Fruit fly (Drosophila melanogaster) whole organism, embryonic: ENCODE measurements around the gene CRAT.

Source experiments
- ATbp ChIP-seq: fragments of 200-800 bp; sonication (Bioruptor generic); optimal IDR thresholded peaks from 2 replicates; lab custom pipeline; 2017; ENCODE audit warnings: missing biosample characterization, mild to moderate bottlenecking, missing genetic modification characterization, missing genetic modification reagents
- B-H1 ChIP-seq: fragments of 200-800 bp; sonication (Bioruptor generic); IDR thresholded peaks from 3 replicates; pipeline ENCODE4 v1.3.6; 2022; ENCODE audit warnings: missing biosample characterization, missing genetic modification characterization
- CG10209 ChIP-seq: fragments of 200-800 bp; sonication (Bioruptor generic); optimal IDR thresholded peaks from 3 replicates; lab custom pipeline; 2017; ENCODE audit warnings: missing biosample characterization, mild to moderate bottlenecking, missing genetic modification characterization, missing genetic modification reagents
- CG10462 ChIP-seq: fragments of 200-800 bp; sonication (Bioruptor generic); optimal IDR thresholded peaks from 2 replicates; lab custom pipeline; 2016; ENCODE audit warnings: missing biosample characterization, missing genetic modification characterization
- CG12219 ChIP-seq: fragments of 200-800 bp; sonication (Bioruptor generic); optimal IDR thresholded peaks from 3 replicates; lab custom pipeline; 2018; ENCODE audit warnings: missing biosample characterization, mild to moderate bottlenecking, missing genetic modification characterization
- CG13123 ChIP-seq: fragments of 200-800 bp; sonication (Bioruptor generic); optimal IDR thresholded peaks from 2 replicates; lab custom pipeline; 2016; ENCODE audit warnings: missing biosample characterization, missing genetic modification characterization
- CG13624 ChIP-seq: fragments of 200-800 bp; sonication (Bioruptor generic); optimal IDR thresholded peaks from 2 replicates; lab custom pipeline; 2016; ENCODE audit warnings: missing biosample characterization, missing genetic modification characterization
- CG14014 ChIP-seq: fragments of 200-800 bp; sonication (Bioruptor generic); IDR thresholded peaks from 2 replicates; pipeline ENCODE4 v1.3.6; 2022; ENCODE audit warnings: missing biosample characterization, missing genetic modification characterization
- CG14860 ChIP-seq: fragments of 200-800 bp; sonication (Bioruptor generic); IDR thresholded peaks from 3 replicates; pipeline ENCODE4 v1.3.6; 2022; ENCODE audit warnings: missing biosample characterization, missing genetic modification characterization; ENCODE audit not compliant: partially characterized antibody
- CG15269 ChIP-seq: fragments of 200-800 bp; sonication (Bioruptor generic); optimal IDR thresholded peaks from 2 replicates; lab custom pipeline; 2018; ENCODE audit warnings: missing biosample characterization, mild to moderate bottlenecking, missing genetic modification characterization, moderate library complexity
- CG16863 ChIP-seq: fragments of 200-800 bp; sonication (Bioruptor generic); optimal IDR thresholded peaks from 3 replicates; lab custom pipeline; 2016; ENCODE audit warnings: missing biosample characterization, missing genetic modification characterization
- CG17568 ChIP-seq: fragments of 200-800 bp; sonication (Bioruptor generic); optimal IDR thresholded peaks from 2 replicates; lab custom pipeline; 2018; ENCODE audit warnings: missing biosample characterization, mild to moderate bottlenecking, missing genetic modification characterization, moderate library complexity
- CG2875 ChIP-seq: fragments of 200-800 bp; sonication (Bioruptor generic); optimal IDR thresholded peaks from 2 replicates; lab custom pipeline; 2017; ENCODE audit warnings: missing biosample characterization, mild to moderate bottlenecking, missing genetic modification characterization, missing genetic modification reagents
- CG3065 ChIP-seq: fragments of 200-800 bp; sonication (Bioruptor generic); optimal IDR thresholded peaks from 2 replicates; lab custom pipeline; 2016; ENCODE audit warnings: missing biosample characterization, missing genetic modification characterization
- CG31441 ChIP-seq: fragments of 200-800 bp; sonication (Bioruptor generic); IDR thresholded peaks from 2 replicates; pipeline ENCODE4 v1.3.6; 2022; ENCODE audit warnings: missing biosample characterization, missing genetic modification characterization
- CG32767 ChIP-seq: fragments of 200-800 bp; sonication (Bioruptor generic); IDR thresholded peaks from 2 replicates; pipeline ENCODE4 v1.3.6; 2022; ENCODE audit warnings: missing biosample characterization, missing genetic modification characterization
- CG43689 ChIP-seq: fragments of 200-800 bp; sonication (Bioruptor generic); IDR thresholded peaks from 2 replicates; pipeline ENCODE4 v1.3.6; 2022; ENCODE audit warnings: missing biosample characterization, missing genetic modification characterization
- CG4730 ChIP-seq: fragments of 200-800 bp; sonication (Bioruptor generic); IDR thresholded peaks from 2 replicates; pipeline ENCODE4 v1.3.6; 2022; ENCODE audit warnings: missing biosample characterization, missing genetic modification characterization
- CG5953 ChIP-seq: fragments of 200-800 bp; sonication (Bioruptor generic); IDR thresholded peaks from 2 replicates; pipeline ENCODE4 v1.3.6; 2022; ENCODE audit warnings: missing biosample characterization, missing genetic modification characterization
- CG6272 ChIP-seq: fragments of 200-800 bp; sonication (Bioruptor generic); IDR thresholded peaks from 2 replicates; pipeline ENCODE4 v1.3.6; 2022; ENCODE audit warnings: missing biosample characterization, missing genetic modification characterization
- CG7357 ChIP-seq: fragments of 200-800 bp; sonication (Bioruptor generic); IDR thresholded peaks from 3 replicates; pipeline ENCODE4 v1.3.6; 2022; ENCODE audit warnings: missing biosample characterization, missing genetic modification characterization
- CG8944 ChIP-seq: fragments of 200-800 bp; sonication (Bioruptor generic); optimal IDR thresholded peaks from 3 replicates; lab custom pipeline; 2016; ENCODE audit warnings: missing biosample characterization, missing genetic modification characterization
- Camta ChIP-seq: fragments of 200-800 bp; sonication (Bioruptor generic); optimal IDR thresholded peaks from 2 replicates; lab custom pipeline; 2016; ENCODE audit warnings: missing biosample characterization, missing genetic modification characterization
- Dbx ChIP-seq: fragments of 200-800 bp; sonication (Bioruptor generic); IDR thresholded peaks from 3 replicates; pipeline ENCODE4 v1.3.6; 2022; ENCODE audit warnings: missing biosample characterization, missing genetic modification characterization
- Eip74EF ChIP-seq, 2 experiments: fragments of 200-800 bp in 1 of 2; fragments of >200 bp in 1 of 2; sonication (Bioruptor generic) in 1 of 2; optimal IDR thresholded peaks; 2 replicates each; lab custom pipeline; 2017 to 2019; ENCODE audit warnings: missing biosample characterization in 2 of 2, missing genetic modification characterization in 2 of 2, mild to moderate bottlenecking in 1 of 2, moderate library complexity in 1 of 2
- Hand ChIP-seq: fragments of 200-800 bp; sonication (Bioruptor generic); optimal IDR thresholded peaks from 2 replicates; lab custom pipeline; 2017; ENCODE audit warnings: mild to moderate bottlenecking, missing biosample characterization, missing genetic modification reagents, missing genetic modification characterization
- Lhr ChIP-seq: fragments of 200-800 bp; sonication (Bioruptor generic); optimal IDR thresholded peaks from 3 replicates; lab custom pipeline; 2017; ENCODE audit warnings: mild to moderate bottlenecking, missing biosample characterization, missing genetic modification reagents, missing genetic modification characterization
- Max ChIP-seq: fragments of 200-800 bp; sonication (Bioruptor generic); optimal IDR thresholded peaks from 2 replicates; lab custom pipeline; 2016; ENCODE audit warnings: missing biosample characterization, mild to moderate bottlenecking, missing genetic modification characterization
- Meics ChIP-seq: fragments of 200-800 bp; sonication (Bioruptor generic); optimal IDR thresholded peaks from 2 replicates; lab custom pipeline; 2017; ENCODE audit warnings: missing biosample characterization, mild to moderate bottlenecking, missing genetic modification characterization
- NfI ChIP-seq: fragments of 200-800 bp; sonication (Bioruptor generic); optimal IDR thresholded peaks from 3 replicates; lab custom pipeline; 2018; ENCODE audit warnings: missing biosample characterization, mild to moderate bottlenecking, missing genetic modification characterization, moderate library complexity
- Opbp ChIP-seq: fragments of 200-800 bp; sonication (Bioruptor generic); IDR thresholded peaks from 3 replicates; pipeline ENCODE4 v1.3.6; 2022; ENCODE audit warnings: missing biosample characterization, missing genetic modification characterization; ENCODE audit not compliant: partially characterized antibody
- Ssrp ChIP-seq: fragments of 200-800 bp; sonication (Bioruptor generic); optimal IDR thresholded peaks from 2 replicates; lab custom pipeline; 2018; ENCODE audit warnings: missing biosample characterization, mild to moderate bottlenecking, missing genetic modification characterization, moderate library complexity
- Trl ChIP-seq, 3 experiments: fragments of >200 bp in 2 of 3; fragments of 200-800 bp in 1 of 3; sonication (Bioruptor generic) in 1 of 3; optimal IDR thresholded peaks; 2 replicates in 1 of 3; 3 replicates in 2 of 3; lab custom pipeline; 2016 to 2017; ENCODE audit warnings: missing biosample characterization in 1 of 3, missing genetic modification characterization in 1 of 3
- al ChIP-seq: fragments of 200-800 bp; sonication (Bioruptor generic); IDR thresholded peaks from 2 replicates; pipeline ENCODE4 v1.3.6; 2022; ENCODE audit warnings: missing biosample characterization, missing genetic modification characterization
- bigmax ChIP-seq: fragments of 200-800 bp; sonication (Bioruptor generic); optimal IDR thresholded peaks from 2 replicates; lab custom pipeline; 2018; ENCODE audit warnings: missing biosample characterization, mild to moderate bottlenecking, missing genetic modification characterization
- cwo ChIP-seq: fragments of 200-800 bp; sonication (Bioruptor generic); optimal IDR thresholded peaks from 3 replicates; lab custom pipeline; 2017; ENCODE audit warnings: missing biosample characterization, missing genetic modification characterization, mild to moderate bottlenecking, moderate library complexity, missing genetic modification reagents
- dpn ChIP-seq, 2 experiments: fragments of 200-800 bp; sonication (Bioruptor generic); optimal IDR thresholded peaks; 3 replicates each; lab custom pipeline; 2016; ENCODE audit warnings: missing biosample characterization in 2 of 2, missing genetic modification characterization in 2 of 2
- gem ChIP-seq: fragments of 200-800 bp; sonication (Bioruptor generic); optimal IDR thresholded peaks from 2 replicates; lab custom pipeline; 2019; ENCODE audit warnings: missing biosample characterization, mild to moderate bottlenecking, missing genetic modification characterization, moderate library complexity
- gro ChIP-seq: fragments of 200-800 bp; sonication (Bioruptor generic); optimal IDR thresholded peaks from 2 replicates; lab custom pipeline; 2016; ENCODE audit warnings: missing biosample characterization, missing genetic modification characterization
- hb ChIP-seq: fragments of 200-800 bp; sonication (Bioruptor generic); IDR thresholded peaks from 3 replicates; pipeline ENCODE4 v1.3.6; 2022; ENCODE audit warnings: missing biosample characterization, missing genetic modification characterization; ENCODE audit not compliant: partially characterized antibody
- ken ChIP-seq: fragments of 200-800 bp; sonication (Bioruptor generic); IDR thresholded peaks from 3 replicates; pipeline ENCODE4 v1.3.6; 2022; ENCODE audit warnings: missing biosample characterization, missing genetic modification characterization
- lbe ChIP-seq: fragments of 200-800 bp; sonication (Bioruptor generic); optimal IDR thresholded peaks from 2 replicates; lab custom pipeline; 2016; ENCODE audit warnings: missing biosample characterization, mild to moderate bottlenecking, missing genetic modification characterization
- luna ChIP-seq: fragments of 200-800 bp; sonication (Bioruptor generic); optimal IDR thresholded peaks from 2 replicates; lab custom pipeline; 2016; ENCODE audit warnings: missing biosample characterization, missing genetic modification characterization
- p53 ChIP-seq: fragments of 200-800 bp; sonication (Bioruptor generic); optimal IDR thresholded peaks from 2 replicates; lab custom pipeline; 2016; ENCODE audit warnings: missing biosample characterization, missing genetic modification characterization
- pnt ChIP-seq: fragments of 200-800 bp; sonication (Bioruptor generic); optimal IDR thresholded peaks from 3 replicates; lab custom pipeline; 2016; ENCODE audit warnings: missing biosample characterization, missing genetic modification characterization
- prd ChIP-seq, 3 experiments: fragments of >200 bp in 2 of 3; fragments of 200-800 bp in 1 of 3; sonication (Bioruptor generic) in 1 of 3; optimal IDR thresholded peaks in 2 of 3; IDR thresholded peaks in 1 of 3; 2 replicates in 2 of 3; 3 replicates in 1 of 3; pipeline versions ENCODE4 v1.3.6 to Lab custom; 2017 to 2022; ENCODE audit warnings: missing biosample characterization in 1 of 3, missing genetic modification characterization in 1 of 3
- tin ChIP-seq: fragments of 200-800 bp; sonication (Bioruptor generic); optimal IDR thresholded peaks from 3 replicates; lab custom pipeline; 2016; ENCODE audit warnings: missing biosample characterization, missing genetic modification characterization

CRAT gene

dm6 chr3R:6353624-6354352 lies 22.1 kb downstream of the CRAT start (continued):
- TF ChIP-seq prd (optimal IDR thresholded peaks at IDR 0.05; lab: Kevin White, UChicago) (no peak), prd (GFP tag; IDR thresholded peaks at IDR 0.05; lab: Robert Waterston, UW) (peak; percentile 63; the same call in 2 of the 3 replicates), CG14014 (peak; percentile 29; the same call in 1 of the 2 replicates), CG7357 (GFP tag; lab: Robert Waterston, UW) (peak; percentile 47; the same call in 1 of the 3 replicates), Dbx (no peak), CG2875 (GFP tag; lab: Kevin White, UChicago) (peak; percentile 68), gem (tag; lab: Kevin White, UChicago) (peak; percentile 92), hb (GFP tag; lab: Robert Waterston, UW) (no peak; the same call in 2 of the 3 replicates), Ssrp (tag; lab: Kevin White, UChicago) (peak; percentile 84), CG3065 (GFP tag; lab: Kevin White, UChicago) (peak; percentile 24), p53 (GFP tag; lab: Kevin White, UChicago) (no peak), Opbp (GFP tag; lab: Robert Waterston, UW) (no peak), al (GFP tag; lab: Robert Waterston, UW) (no peak; the same call in 1 of the 2 replicates), CG14860 (GFP tag; lab: Robert Waterston, UW) (no peak), CG10209 (peak; percentile 86), NfI (GFP tag; lab: Kevin White, UChicago) (no peak), Eip74EF (GFP tag; optimal IDR thresholded peaks at IDR 0.05; lab: Kevin White, UChicago) (peak in 1 of 2 experiments; percentile 82), CG5953 (peak; percentile 58), CG31441 (GFP tag; lab: Robert Waterston, UW) (no peak), bigmax (no peak), ken (GFP tag; lab: Robert Waterston, UW) (peak; percentile 21; the same call in 1 of the 3 replicates), CG12219 (GFP tag; lab: Kevin White, UChicago) (peak; percentile 74), cwo (peak; percentile 71), CG13123 (peak; percentile 42), CG4730 (GFP tag; lab: Robert Waterston, UW) (peak; percentile 47), lbe (GFP tag; lab: Kevin White, UChicago) (peak; percentile 19), Hand (GFP tag; lab: Kevin White, UChicago) (peak; percentile 66), CG17568 (GFP tag; lab: Kevin White, UChicago) (peak; percentile 47), CG6272 (0 out of 2 replicates have a peak, but pooled peaks have one; percentile 22), Camta (peak; percentile 49), Max (GFP tag; lab: Kevin White, UChicago) (peak; percentile 65), CG13624 (peak; percentile 61), dpn (GFP tag; optimal IDR thresholded peaks at IDR 0.05; lab: Kevin White, UChicago) (peak; percentile 52 to 70), luna (peak; percentile 29), CG43689 (GFP tag; lab: Robert Waterston, UW) (no peak), tin (GFP tag; lab: Kevin White, UChicago) (peak; percentile 62), CG16863 (peak; percentile 41), Trl (optimal IDR thresholded peaks at IDR 0.05; lab: Kevin White, UChicago) (peak; percentile 1 to 52), Trl (GFP tag; optimal IDR thresholded peaks at IDR 0.05; lab: Kevin White, UChicago) (peak; percentile 36), B-H1 (peak; percentile 56; the same call in 2 of the 3 replicates), Lhr (GFP tag; lab: Kevin White, UChicago) (peak; percentile 30), Meics (GFP tag; lab: Kevin White, UChicago) (peak; percentile 80), CG10462 (GFP tag; lab: Kevin White, UChicago) (peak; percentile 69), CG8944 (peak; percentile 48), CG15269 (tag; lab: Kevin White, UChicago) (no peak), CG32767 (no peak; the same call in 1 of the 2 replicates), pnt (GFP tag; lab: Kevin White, UChicago) (peak; percentile 31), gro (GFP tag; lab: Kevin White, UChicago) (no peak), ATbp (GFP tag; lab: Kevin White, UChicago) (peak; percentile 72)
